Worm (Caenorhabditis elegans) whole organism, mixed stage, embryonic: ENCODE data around the gene Y41C4A.12.

Source experiments
- M03D4.4 ChIP-seq: sonication (generic microtip); optimal IDR thresholded peaks from 2 replicates; lab custom pipeline; 2017; ENCODE audit warnings: mild to moderate bottlenecking, missing genetic modification characterization, missing compliant biosample characterization
- bed-3 ChIP-seq: fragments of 200-800 bp; sonication (Bioruptor generic); optimal IDR thresholded peaks from 3 replicates; lab custom pipeline; 2018; ENCODE audit warnings: mild to moderate bottlenecking, missing genetic modification characterization, moderate library complexity, missing compliant biosample characterization
- blmp-1 ChIP-seq: fragments of 150-350 bp; optimal IDR thresholded peaks from 2 replicates; lab custom pipeline; 2014; ENCODE audit warnings: missing biosample characterization, missing genetic modification characterization
- ceh-39 ChIP-seq: fragments of 150-350 bp; optimal IDR thresholded peaks from 2 replicates; lab custom pipeline; 2014; ENCODE audit warnings: missing biosample characterization, missing genetic modification characterization
- ceh-43 ChIP-seq: fragments of 200-800 bp; sonication (Bioruptor generic); optimal IDR thresholded peaks from 2 replicates; lab custom pipeline; 2018; ENCODE audit warnings: mild to moderate bottlenecking, missing genetic modification characterization, moderate library complexity, missing compliant biosample characterization
- ceh-83 ChIP-seq: fragments of 200-800 bp; sonication (Bioruptor generic); optimal IDR thresholded peaks from 2 replicates; lab custom pipeline; 2018; ENCODE audit warnings: mild to moderate bottlenecking, missing genetic modification characterization, missing compliant biosample characterization
- ces-1 ChIP-seq: fragments of 150-350 bp; optimal IDR thresholded peaks from 2 replicates; lab custom pipeline; 2014; ENCODE audit warnings: missing biosample characterization, missing genetic modification reagents, missing genetic modification characterization
- cnd-1 ChIP-seq: fragments of 200-800 bp; sonication (Bioruptor generic); optimal IDR thresholded peaks from 2 replicates; lab custom pipeline; 2018; ENCODE audit warnings: mild to moderate bottlenecking, missing genetic modification characterization, missing compliant biosample characterization
- drap-1 ChIP-seq: fragments of 200-800 bp; sonication (Bioruptor generic); optimal IDR thresholded peaks from 3 replicates; lab custom pipeline; 2018; ENCODE audit warnings: mild to moderate bottlenecking, missing genetic modification characterization, missing compliant biosample characterization
- elt-1 ChIP-seq: sonication (generic microtip); optimal IDR thresholded peaks from 2 replicates; lab custom pipeline; 2017; ENCODE audit warnings: missing genetic modification characterization, mild to moderate bottlenecking, missing compliant biosample characterization, antibody characterized with exemption, moderate library complexity, borderline replicate concordance; ENCODE audit not compliant: insufficient read depth
- elt-3 ChIP-seq: fragments of 150-350 bp; optimal IDR thresholded peaks from 2 replicates; lab custom pipeline; 2014; ENCODE audit warnings: missing biosample characterization, missing genetic modification characterization
- flh-1 ChIP-seq: fragments of 200-800 bp; sonication (Bioruptor generic); optimal IDR thresholded peaks from 2 replicates; lab custom pipeline; 2018; ENCODE audit warnings: mild to moderate bottlenecking, missing genetic modification characterization, moderate library complexity, missing compliant biosample characterization
- hlh-1 ChIP-seq: fragments of 150-350 bp; optimal IDR thresholded peaks from 2 replicates; lab custom pipeline; 2014; ENCODE audit warnings: missing biosample characterization, missing genetic modification reagents, missing genetic modification characterization
- lin-13 ChIP-seq: fragments of 150-350 bp; optimal IDR thresholded peaks from 2 replicates; lab custom pipeline; 2014; ENCODE audit warnings: missing biosample characterization, missing genetic modification characterization
- lin-32 ChIP-seq: fragments of 200-800 bp; sonication (Bioruptor generic); optimal IDR thresholded peaks from 2 replicates; lab custom pipeline; 2018; ENCODE audit warnings: mild to moderate bottlenecking, missing genetic modification characterization, missing compliant biosample characterization
- lsy-2 ChIP-seq: fragments of 150-350 bp; optimal IDR thresholded peaks from 2 replicates; lab custom pipeline; 2014; ENCODE audit warnings: missing biosample characterization, missing genetic modification characterization
- mab-5 ChIP-seq: fragments of 150-350 bp; optimal IDR thresholded peaks from 2 replicates; lab custom pipeline; 2014; ENCODE audit warnings: missing biosample characterization, missing genetic modification characterization
- mep-1 ChIP-seq: fragments of 150-350 bp; optimal IDR thresholded peaks from 2 replicates; lab custom pipeline; 2017; ENCODE audit warnings: missing biosample characterization, missing genetic modification reagents, missing genetic modification characterization, inconsistent platforms
- mls-2 ChIP-seq: sonication (generic microtip); optimal IDR thresholded peaks from 2 replicates; lab custom pipeline; 2016; ENCODE audit warnings: mild to moderate bottlenecking, missing genetic modification characterization, moderate library complexity, missing compliant biosample characterization
- nhr-12 ChIP-seq: fragments of 150-350 bp; optimal IDR thresholded peaks from 2 replicates; lab custom pipeline; 2014; ENCODE audit warnings: missing biosample characterization, missing genetic modification characterization
- nhr-2 ChIP-seq: fragments of 150-350 bp; optimal IDR thresholded peaks from 2 replicates; lab custom pipeline; 2014; ENCODE audit warnings: missing biosample characterization, missing genetic modification characterization
- nhr-237 ChIP-seq: fragments of 150-350 bp; optimal IDR thresholded peaks from 2 replicates; lab custom pipeline; 2014; ENCODE audit warnings: missing biosample characterization, missing genetic modification characterization
- nhr-28 ChIP-seq: fragments of 150-350 bp; optimal IDR thresholded peaks from 2 replicates; lab custom pipeline; 2014; ENCODE audit warnings: missing biosample characterization, missing genetic modification characterization
- nhr-76 ChIP-seq: sonication (generic microtip); optimal IDR thresholded peaks from 2 replicates; lab custom pipeline; 2017; ENCODE audit warnings: missing biosample characterization, missing genetic modification characterization
- pha-4 ChIP-seq: fragments of 150-350 bp; optimal IDR thresholded peaks from 2 replicates; lab custom pipeline; 2018; ENCODE audit warnings: missing biosample characterization, missing genetic modification reagents, missing genetic modification characterization
- sem-2 ChIP-seq: fragments of 200-800 bp; sonication (Bioruptor generic); optimal IDR thresholded peaks from 2 replicates; lab custom pipeline; 2018; ENCODE audit warnings: mild to moderate bottlenecking, missing genetic modification characterization, missing compliant biosample characterization
- snpc-4 ChIP-seq: fragments of 150-350 bp; optimal IDR thresholded peaks from 2 replicates; lab custom pipeline; 2014; ENCODE audit warnings: missing biosample characterization, missing genetic modification characterization
- sptf-1 ChIP-seq: sonication (generic microtip); optimal IDR thresholded peaks from 2 replicates; lab custom pipeline; 2017; ENCODE audit warnings: mild to moderate bottlenecking, missing genetic modification characterization, moderate library complexity, missing compliant biosample characterization
- tbx-8 ChIP-seq: fragments of 200-800 bp; sonication (Bioruptor generic); optimal IDR thresholded peaks from 2 replicates; lab custom pipeline; 2018; ENCODE audit warnings: mild to moderate bottlenecking, missing genetic modification characterization, moderate library complexity, missing compliant biosample characterization
- unc-120 ChIP-seq: sonication (generic microtip); optimal IDR thresholded peaks from 2 replicates; lab custom pipeline; 2017; ENCODE audit warnings: missing genetic modification characterization, missing compliant biosample characterization; ENCODE audit not compliant: poor library complexity, severe bottlenecking
- unc-62 ChIP-seq: fragments of 150-350 bp; optimal IDR thresholded peaks from 2 replicates; lab custom pipeline; 2014; ENCODE audit warnings: missing biosample characterization, missing genetic modification reagents, missing genetic modification characterization
- zip-8 ChIP-seq: fragments of 150-350 bp; optimal IDR thresholded peaks from 2 replicates; lab custom pipeline; 2014; ENCODE audit warnings: missing biosample characterization, missing genetic modification characterization
- ztf-11 ChIP-seq: fragments of 150-350 bp; optimal IDR thresholded peaks from 2 replicates; lab custom pipeline; 2014; ENCODE audit warnings: missing biosample characterization, missing genetic modification characterization

Y41C4A.12 gene

ce11 chrIII:11746718-11747117 is 20.2 kb upstream of the Y41C4A.12 start, which contains the start of gene mrt-2:
Gene mrt-2 (plus strand): TSS chrIII:11746766.
- TF ChIP-seq mab-5 (tag; lab: Kevin White, UChicago) (no peak), sem-2 (GFP tag; lab: Kevin White, UChicago) (no peak), nhr-2 (no peak), elt-3 (tag; lab: Kevin White, UChicago) (no peak), pha-4 (peak; percentile 7), nhr-12 (tag; lab: Kevin White, UChicago) (no peak), mep-1 (peak; percentile 45), lin-13 (tag; lab: Kevin White, UChicago) (no peak), unc-62 (GFP tag; lab: Kevin White, UChicago) (no peak), hlh-1 (tag; lab: Kevin White, UChicago) (peak; percentile 32), bed-3 (no peak), ces-1 (GFP tag; lab: Kevin White, UChicago) (peak; percentile 53), lsy-2 (tag; lab: Kevin White, UChicago) (peak; percentile 69), nhr-237 (tag; lab: Kevin White, UChicago) (peak; percentile 34), nhr-28 (tag; lab: Kevin White, UChicago) (no peak), sptf-1 (peak; percentile 29), zip-8 (tag; lab: Kevin White, UChicago) (no peak), elt-1 (tag; lab: Kevin White, UChicago) (no peak), ztf-11 (tag; lab: Kevin White, UChicago) (no peak), tbx-8 (no peak), blmp-1 (no peak), M03D4.4 (tag; lab: Kevin White, UChicago) (no peak), unc-120 (tag; lab: Kevin White, UChicago) (no peak), drap-1 (peak; percentile 2), lin-32 (GFP tag; lab: Kevin White, UChicago) (no peak), flh-1 (GFP tag; lab: Kevin White, UChicago) (no peak)

- no peak for TF ChIP-seq nhr-2
- TF ChIP-seq drap-1 = no peak
- TF ChIP-seq nhr-76 (tag; lab: Kevin White, UChicago) = no peak
- no peak for TF ChIP-seq ceh-39
- TF ChIP-seq mls-2 = no peak
- no peak for TF ChIP-seq ceh-43
- no peak for TF ChIP-seq cnd-1 (tag; lab: Kevin White, UChicago)
- TF ChIP-seq nhr-28 (tag; lab: Kevin White, UChicago) = no peak
- no peak for TF ChIP-seq elt-1 (tag; lab: Kevin White, UChicago)
- no peak for TF ChIP-seq nhr-237 (tag; lab: Kevin White, UChicago)
- no peak for TF ChIP-seq sptf-1
- no peak for TF ChIP-seq mab-5 (tag; lab: Kevin White, UChicago)
- TF ChIP-seq elt-3 (tag; lab: Kevin White, UChicago) = no peak
- no peak for TF ChIP-seq mep-1
- TF ChIP-seq unc-120 (tag; lab: Kevin White, UChicago) = no peak
- no peak for TF ChIP-seq ztf-11 (tag; lab: Kevin White, UChicago)
Observed at ce11 chrIII:11742191-11742590, 15.7 kb upstream of the Y41C4A.12 start.

ce11 chrIII:11740868-11741267 is 14.4 kb upstream of the Y41C4A.12 start:
- no peak for TF ChIP-seq M03D4.4 (tag; lab: Kevin White, UChicago)
- TF ChIP-seq nhr-76 (tag; lab: Kevin White, UChicago) = no peak
- TF ChIP-seq sptf-1 = no peak
- TF ChIP-seq, all 35 proteins: peak for 0

DNA sequence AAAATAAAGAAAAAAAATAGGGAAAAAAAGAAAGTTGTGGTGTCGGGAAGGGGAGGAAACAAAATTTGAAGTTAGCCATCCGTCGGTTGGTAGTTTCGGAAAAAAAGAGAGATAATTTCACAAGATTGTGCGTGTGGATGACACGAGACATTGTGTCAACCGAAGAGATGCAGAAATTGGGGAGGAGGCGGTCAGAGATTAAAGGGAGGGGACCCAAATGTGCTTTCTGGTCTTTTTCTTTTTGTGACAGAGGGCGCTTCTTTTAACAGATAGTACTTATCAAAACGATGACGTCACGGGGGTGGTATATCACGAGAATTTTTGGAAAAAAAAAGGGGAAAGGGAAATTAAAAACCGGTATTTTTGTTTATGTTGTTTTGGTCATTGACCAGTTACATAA is 12.0 kb upstream of the Y41C4A.12 start:
- TF ChIP-seq mab-5 (tag; lab: Kevin White, UChicago) = no peak
- no peak for TF ChIP-seq elt-3 (tag; lab: Kevin White, UChicago)
- no peak for TF ChIP-seq ceh-83 (GFP tag; lab: Kevin White, UChicago)
- no peak for TF ChIP-seq sem-2 (GFP tag; lab: Kevin White, UChicago)
- TF ChIP-seq ces-1 (GFP tag; lab: Kevin White, UChicago) = peak; percentile 31
- TF ChIP-seq snpc-4 (tag; lab: Kevin White, UChicago) = no peak
- no peak for TF ChIP-seq mep-1
- no peak for TF ChIP-seq flh-1 (GFP tag; lab: Kevin White, UChicago)
